Worm (Caenorhabditis elegans): Measurements from ENCODE around the gene T24C12.1.

The T24C12.1 gene

ce11 chrX:2157855-2158254, 41.4 kb upstream of the T24C12.1 start:
- TF ChIP-seq elt-2 (tag; optimal IDR thresholded peaks at IDR 0.05) (peak; percentile 78), sox-4 (tag; optimal IDR thresholded peaks at IDR 0.05) (no peak), vab-15 (tag; optimal IDR thresholded peaks at IDR 0.05) (no peak), tbx-2 (tag; optimal IDR thresholded peaks at IDR 0.05) (no peak), ztf-4 (tag; optimal IDR thresholded peaks at IDR 0.05) (no peak), nhr-11 (tag; optimal IDR thresholded peaks at IDR 0.05) (no peak), hlh-4 (tag; optimal IDR thresholded peaks at IDR 0.05) (no peak), ces-1 (GFP tag; optimal IDR thresholded peaks at IDR 0.05) (no peak), egl-13 (tag; optimal IDR thresholded peaks at IDR 0.05) (no peak), nhr-237 (tag; optimal IDR thresholded peaks at IDR 0.05) (no peak), nhr-84 (tag; optimal IDR thresholded peaks at IDR 0.05) (no peak), elt-3 (tag; optimal IDR thresholded peaks at IDR 0.05) (peak in 1 of 6 experiments; percentile 50), nhr-85 (tag) (peak; percentile 36)

ce11 chrX:2163084-2163483, 36.2 kb upstream of the T24C12.1 start, which contains the start of gene pdf-2:
pdf-2 (plus strand) TSS chrX:2163384.
- TF ChIP-seq lin-14 (GFP tag; optimal IDR thresholded peaks at IDR 0.05), result no peak
- TF ChIP-seq sox-4 (tag; optimal IDR thresholded peaks at IDR 0.05), result no peak
- TF ChIP-seq egl-13 (tag; optimal IDR thresholded peaks at IDR 0.05), result no peak
- TF ChIP-seq hpl-2 (GFP tag; optimal IDR thresholded peaks at IDR 0.05), result no peak
- TF ChIP-seq snpc-4 (tag; optimal IDR thresholded peaks at IDR 0.05), result no peak
- no peak for TF ChIP-seq unc-98 (GFP tag; IDR thresholded peaks at IDR 0.05)
- no peak for TF ChIP-seq nhr-90 (tag; optimal IDR thresholded peaks at IDR 0.05; ENCODE audit: poor library complexity)
- TF ChIP-seq unc-86 (tag; optimal IDR thresholded peaks at IDR 0.05), result no peak
- TF ChIP-seq skn-1 (tag; optimal IDR thresholded peaks at IDR 0.05), result no peak

DNA sequence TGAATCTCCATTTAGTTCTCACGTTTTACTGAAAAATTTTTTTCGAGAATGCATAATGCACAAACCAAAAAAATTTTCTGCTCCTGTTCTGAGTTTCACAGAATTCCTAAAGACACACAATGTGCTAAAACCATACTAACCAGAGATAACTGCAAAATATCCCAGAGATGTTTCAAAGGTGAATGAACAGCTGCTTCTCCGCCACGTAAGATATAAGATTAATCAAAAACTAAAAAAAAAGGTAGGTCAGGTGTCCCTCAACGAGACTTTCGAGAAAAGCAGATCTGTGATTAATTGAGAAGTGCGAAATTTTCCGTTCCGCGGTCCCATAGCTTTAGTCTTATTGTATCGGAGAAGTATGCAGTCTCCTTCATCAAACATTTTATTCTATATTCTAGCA, 34.5 kb upstream of the T24C12.1 start, which contains the start of gene F48B9.3:
TSS of gene F48B9.3 (plus strand) at position 301 of the 400 bp plus-strand sequence.
- TF ChIP-seq ets-5 (GFP tag; IDR thresholded peaks at IDR 0.05) (no peak), mdl-1 (tag; optimal IDR thresholded peaks at IDR 0.05) (no peak), sptf-1 (tag; optimal IDR thresholded peaks at IDR 0.05) (no peak), blmp-1 (tag; optimal IDR thresholded peaks at IDR 0.05) (no peak), swsn-7 (tag; optimal IDR thresholded peaks at IDR 0.05) (no peak), unc-62 (GFP tag; optimal IDR thresholded peaks at IDR 0.05) (no peak), ceh-90 (tag; optimal IDR thresholded peaks at IDR 0.05) (no peak), nhr-90 (tag; optimal IDR thresholded peaks at IDR 0.05; ENCODE audit: poor library complexity) (no peak), C04F5.9 (tag; optimal IDR thresholded peaks at IDR 0.05) (no peak), pax-3 (tag; optimal IDR thresholded peaks at IDR 0.05) (no peak), F16B12.6 (tag; optimal IDR thresholded peaks at IDR 0.05) (no peak), dpl-1 (GFP tag; optimal IDR thresholded peaks at IDR 0.05) (no peak), sup-37 (GFP tag; optimal IDR thresholded peaks at IDR 0.05) (no peak), tlp-1 (tag; optimal IDR thresholded peaks at IDR 0.05) (no peak), fos-1 (tag; optimal IDR thresholded peaks at IDR 0.05) (no peak)

- TF ChIP-seq ztf-11 (tag; optimal IDR thresholded peaks at IDR 0.05) (no peak), unc-30 (tag; optimal IDR thresholded peaks at IDR 0.05) (no peak), pqm-1 (tag; optimal IDR thresholded peaks at IDR 0.05) (no peak), ets-5 (GFP tag; IDR thresholded peaks at IDR 0.05) (no peak), Y116A8C.19 (tag; optimal IDR thresholded peaks at IDR 0.05; ENCODE audit: borderline replicate concordance) (no peak), lsy-2 (tag; optimal IDR thresholded peaks at IDR 0.05) (peak in 1 of 2 experiments; percentile 54), ceh-82 (tag; optimal IDR thresholded peaks at IDR 0.05) (peak in 1 of 3 experiments; percentile 17), vab-15 (tag; optimal IDR thresholded peaks at IDR 0.05) (no peak), egl-13 (tag; optimal IDR thresholded peaks at IDR 0.05) (no peak), nhr-11 (tag; optimal IDR thresholded peaks at IDR 0.05) (no peak), nhr-28 (tag; optimal IDR thresholded peaks at IDR 0.05) (no peak), zip-4 (GFP tag; optimal IDR thresholded peaks at IDR 0.05) (no peak), nhr-76 (tag; optimal IDR thresholded peaks at IDR 0.05) (no peak), ceh-88 (GFP tag; IDR thresholded peaks at IDR 0.05) (no peak), egl-27 (tag; optimal IDR thresholded peaks at IDR 0.05) (no peak), mab-9 (GFP tag; IDR thresholded peaks at IDR 0.05) (no peak), nhr-85 (tag) (no peak), lin-15B (tag; optimal IDR thresholded peaks at IDR 0.05) (no peak), nhr-19 (GFP tag; conservative IDR thresholded peaks at IDR 0.05) (peak; percentile 27; the same call in 1 of the 2 replicates), ces-1 (GFP tag; optimal IDR thresholded peaks at IDR 0.05) (no peak), snpc-4 (tag; optimal IDR thresholded peaks at IDR 0.05) (no peak), ceh-90 (tag; optimal IDR thresholded peaks at IDR 0.05) (peak; percentile 37), unc-98 (GFP tag; IDR thresholded peaks at IDR 0.05) (no peak)
Observed at ce11 chrX:2176361-2176880, 22.8 kb upstream of the T24C12.1 start, which contains the start of gene F48B9.8. F48B9.8 (minus strand) TSS chrX:2176411.

Measured in whole organism, L1 larva.